Worm (Caenorhabditis elegans): ENCODE measurements around the gene hsp-75.
"Not testable (repeated sequence)": the region's sequence is repeated elsewhere in the genome, so short reads cannot be mapped to it uniquely, and the experiment has no call there.

ce11 chrIII:7237877-7238276, 11.4 kb upstream of the hsp-75 start:
- not testable (repeated sequence) for TF ChIP-seq mdl-1 (tag; optimal IDR thresholded peaks at IDR 0.05); pax-3 (tag; optimal IDR thresholded peaks at IDR 0.05); lsy-2 (tag; optimal IDR thresholded peaks at IDR 0.05); fos-1 (tag; optimal IDR thresholded peaks at IDR 0.05); unc-62 (GFP tag; optimal IDR thresholded peaks at IDR 0.05)

Data from whole organism, L1 larva.